Fruit fly (Drosophila melanogaster) whole organism: ENCODE data around the gene CG44362.

Source experiments
- CG8478 ChIP-seq: fragments of >200 bp; optimal IDR thresholded peaks from 2 replicates; lab custom pipeline; 2018; ENCODE audit warnings: inconsistent platforms
- EcR ChIP-seq, 2 experiments: fragments of >200 bp; optimal IDR thresholded peaks; 2 replicates each; lab custom pipeline; 2017; ENCODE audit warnings: missing biosample characterization in 2 of 2, missing genetic modification characterization in 2 of 2, missing genetic modification reagents in 2 of 2
- psq ChIP-seq: fragments of >200 bp; optimal IDR thresholded peaks from 2 replicates; lab custom pipeline; 2017
- usp ChIP-seq: fragments of >200 bp; optimal IDR thresholded peaks from 2 replicates; lab custom pipeline; 2017; ENCODE audit warnings: missing biosample characterization, missing genetic modification characterization, mixed read lengths

DNA sequence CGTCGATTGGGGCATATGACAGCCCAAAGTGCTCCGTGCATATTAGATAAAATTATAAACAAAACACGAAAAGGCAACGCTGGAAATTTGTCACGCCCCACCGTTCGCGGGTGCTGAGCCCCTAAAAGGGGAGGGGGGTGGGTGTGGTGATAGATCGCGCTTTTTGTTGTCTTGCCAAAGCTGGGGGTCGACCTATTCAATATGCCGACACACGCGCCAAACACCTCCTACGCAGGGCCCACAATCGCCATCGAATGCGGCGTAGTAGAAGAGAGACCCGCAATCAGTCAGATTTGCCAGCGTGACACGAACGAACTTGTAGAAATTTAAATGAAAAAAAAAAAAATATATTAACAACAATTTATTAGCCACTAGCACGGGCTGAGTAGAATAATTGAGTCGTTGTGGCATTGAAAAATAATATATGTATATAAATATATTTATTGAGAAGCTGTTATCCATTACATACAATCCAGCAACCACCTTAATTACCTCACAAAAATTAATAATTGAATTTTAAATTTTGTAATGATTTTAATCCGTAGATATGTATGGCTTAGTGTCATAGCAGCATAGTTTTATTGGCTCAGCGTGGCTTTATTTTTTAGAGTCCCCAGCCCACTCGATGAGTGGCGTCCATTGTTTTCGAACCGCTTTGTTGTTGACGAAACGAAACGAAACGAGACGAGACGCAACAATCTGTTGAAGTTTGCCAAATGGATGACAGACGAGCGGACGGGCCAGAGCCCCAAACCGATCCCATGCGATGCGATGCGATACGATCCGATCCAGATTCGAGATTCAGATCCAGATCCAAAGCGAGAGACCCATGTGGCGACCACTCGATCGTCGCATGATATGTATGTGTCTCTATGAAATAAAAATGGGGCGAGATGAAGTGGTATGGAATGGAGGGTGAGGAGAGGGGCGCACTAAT, 48.1 kb upstream of the CG44362 start:
- TF ChIP-seq EcR (GFP tag; optimal IDR thresholded peaks at IDR 0.05; lab: Kevin White, UChicago) (no peak), psq (lab: Kevin White, UChicago) (no peak), usp (GFP tag; lab: Kevin White, UChicago) (no peak), CG8478 (lab: Kevin White, UChicago) (no peak)
